Fruit fly (Drosophila melanogaster) Kc167 (cell line): Measurements from ENCODE around the gene Muc18B.

Experiments used
- Myc ChIP-seq: fragments of >200 bp; optimal IDR thresholded peaks from 2 replicates; lab custom pipeline; 2017; ENCODE audit warnings: missing external identifiers
- Sin3A ChIP-seq: fragments of >200 bp; optimal IDR thresholded peaks from 2 replicates; lab custom pipeline; 2018; ENCODE audit warnings: missing external identifiers
- insv ChIP-seq: fragments of >200 bp; optimal IDR thresholded peaks from 3 replicates; lab custom pipeline; 2018; ENCODE audit warnings: missing external identifiers
- psq ChIP-seq: fragments of >200 bp; optimal IDR thresholded peaks from 2 replicates; lab custom pipeline; 2017; ENCODE audit warnings: missing external identifiers
- ttk ChIP-seq: sonication (Bioruptor generic); optimal IDR thresholded peaks from 2 replicates; lab custom pipeline; 2017; ENCODE audit warnings: missing external identifiers

- no peak for TF ChIP-seq Sin3A (lab: Kevin White, UChicago)
- TF ChIP-seq insv (lab: Kevin White, UChicago) = no peak
- TF ChIP-seq Myc (lab: Kevin White, UChicago) = no peak
- no peak for TF ChIP-seq ttk (lab: Kevin White, UChicago)
- TF ChIP-seq psq (lab: Kevin White, UChicago) = no peak
Observed at dm6 chrX:19220415-19220814, 5.1 kb downstream of the Muc18B start, which contains the start of gene CG7884.
